Fruit fly (Drosophila melanogaster): Measurements from ENCODE around the gene CG12539.
A peak's percentile ranks its signal among the peaks of the same experiment; 100 is the strongest.

Gene CG12539

DNA sequence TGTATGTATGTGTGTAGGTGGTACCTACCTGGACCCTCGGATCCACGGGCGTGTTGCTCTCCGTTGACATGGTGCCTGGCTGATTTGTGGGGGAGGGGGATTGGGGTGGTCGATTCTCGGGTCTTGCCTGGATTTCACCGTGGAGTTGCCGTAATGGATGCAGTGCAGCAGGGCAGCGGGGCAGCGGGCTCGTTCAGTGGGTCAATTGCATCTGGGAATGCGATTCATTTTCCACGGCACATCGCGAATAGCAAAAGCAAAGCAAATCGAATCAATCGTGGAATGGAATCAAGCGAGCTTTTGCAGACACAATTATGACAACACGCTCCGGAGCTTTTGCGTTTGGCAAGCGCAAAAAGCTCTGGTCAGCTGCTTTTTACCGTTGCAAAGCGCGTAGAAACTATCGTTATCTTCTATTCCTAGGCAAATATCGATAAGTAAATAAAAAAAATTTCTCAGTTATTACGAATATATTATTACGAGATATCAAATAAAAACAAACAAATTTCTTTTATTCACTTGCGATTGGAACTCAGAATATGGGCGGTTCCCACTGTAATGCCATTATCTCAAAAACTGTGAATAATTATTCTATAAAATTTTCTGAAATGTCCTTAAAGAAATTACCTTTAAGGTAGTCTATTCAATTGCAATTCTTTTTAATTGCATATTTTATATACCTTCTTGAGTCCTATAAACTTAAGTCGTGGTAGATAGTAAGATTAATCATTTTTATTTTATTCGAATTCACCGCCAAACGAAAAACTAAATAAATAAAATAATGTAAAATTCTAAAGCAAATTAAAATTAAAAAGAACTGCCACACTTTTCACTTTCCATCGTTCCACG, 12.6 kb downstream of the CG12539 start, which contains the start of gene CG14408:
CG14408 (minus strand) TSS at position 321 of the 849 bp plus-strand sequence.
- TF ChIP-seq CG8319 (GFP tag; optimal IDR thresholded peaks at IDR 0.05): no peak
- TF ChIP-seq CG32006 (GFP tag; optimal IDR thresholded peaks at IDR 0.05): no peak
- peak; percentile 3 for TF ChIP-seq topi (GFP tag; optimal IDR thresholded peaks at IDR 0.05)
- TF ChIP-seq CG34406 (GFP tag; optimal IDR thresholded peaks at IDR 0.05): no peak
- TF ChIP-seq Hr39 (GFP tag; optimal IDR thresholded peaks at IDR 0.05): no peak
- no peak for TF ChIP-seq CG16779 (tag; optimal IDR thresholded peaks at IDR 0.05)
- TF ChIP-seq CG7368 (GFP tag; optimal IDR thresholded peaks at IDR 0.05): no peak
- TF ChIP-seq CG6854 (GFP tag; optimal IDR thresholded peaks at IDR 0.05): no peak
- no peak for TF ChIP-seq vri (GFP tag; optimal IDR thresholded peaks at IDR 0.05)
- TF ChIP-seq CG6792 (GFP tag; optimal IDR thresholded peaks at IDR 0.05): no peak
- TF ChIP-seq fkh (GFP tag; optimal IDR thresholded peaks at IDR 0.05): peak; percentile 6
- TF ChIP-seq Eip78C (GFP tag): peak; percentile 51
- TF ChIP-seq Ets96B (tag; optimal IDR thresholded peaks at IDR 0.05): no peak
- TF ChIP-seq Eip93F (GFP tag; optimal IDR thresholded peaks at IDR 0.05): no peak
- no peak for TF ChIP-seq Lpt (GFP tag; optimal IDR thresholded peaks at IDR 0.05)
- TF ChIP-seq CG9139 (GFP tag; optimal IDR thresholded peaks at IDR 0.05): no peak

DNA sequence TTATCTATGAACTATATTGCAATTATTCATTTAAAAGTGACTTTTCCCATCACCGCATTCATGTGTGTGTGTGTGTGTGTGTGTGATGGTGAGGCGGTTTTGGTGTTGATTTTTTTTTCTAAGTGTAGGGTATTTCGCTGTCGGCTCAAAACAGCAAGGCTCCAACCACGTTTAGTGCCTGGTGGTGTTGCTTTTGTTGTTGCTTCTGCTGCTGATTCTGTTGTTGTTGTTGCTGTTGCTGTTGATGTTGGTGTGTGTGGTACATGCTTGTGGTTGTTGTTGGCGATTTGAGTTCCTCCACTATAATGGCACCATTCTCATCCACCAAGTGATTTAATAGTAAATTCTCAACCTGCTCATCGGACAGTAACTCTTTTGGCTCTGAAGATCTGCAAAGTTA, 16.9 kb downstream of the CG12539 start:
- TF ChIP-seq salr (GFP tag; optimal IDR thresholded peaks at IDR 0.05) (no peak), dac (GFP tag; optimal IDR thresholded peaks at IDR 0.05) (no peak), Hr4 (GFP tag; optimal IDR thresholded peaks at IDR 0.05) (no peak), CG8319 (GFP tag; optimal IDR thresholded peaks at IDR 0.05) (no peak), CG16779 (tag; optimal IDR thresholded peaks at IDR 0.05) (no peak), CG3919 (GFP tag; optimal IDR thresholded peaks at IDR 0.05) (no peak), CG9139 (GFP tag; optimal IDR thresholded peaks at IDR 0.05) (no peak), vri (GFP tag; optimal IDR thresholded peaks at IDR 0.05) (no peak), CG3032 (tag; optimal IDR thresholded peaks at IDR 0.05) (no peak), spab (GFP tag; optimal IDR thresholded peaks at IDR 0.05) (no peak), Sox14 (GFP tag; optimal IDR thresholded peaks at IDR 0.05) (no peak), Eip75B (GFP tag; optimal IDR thresholded peaks at IDR 0.05) (no peak), CG11902 (GFP tag; optimal IDR thresholded peaks at IDR 0.05) (no peak)

DNA sequence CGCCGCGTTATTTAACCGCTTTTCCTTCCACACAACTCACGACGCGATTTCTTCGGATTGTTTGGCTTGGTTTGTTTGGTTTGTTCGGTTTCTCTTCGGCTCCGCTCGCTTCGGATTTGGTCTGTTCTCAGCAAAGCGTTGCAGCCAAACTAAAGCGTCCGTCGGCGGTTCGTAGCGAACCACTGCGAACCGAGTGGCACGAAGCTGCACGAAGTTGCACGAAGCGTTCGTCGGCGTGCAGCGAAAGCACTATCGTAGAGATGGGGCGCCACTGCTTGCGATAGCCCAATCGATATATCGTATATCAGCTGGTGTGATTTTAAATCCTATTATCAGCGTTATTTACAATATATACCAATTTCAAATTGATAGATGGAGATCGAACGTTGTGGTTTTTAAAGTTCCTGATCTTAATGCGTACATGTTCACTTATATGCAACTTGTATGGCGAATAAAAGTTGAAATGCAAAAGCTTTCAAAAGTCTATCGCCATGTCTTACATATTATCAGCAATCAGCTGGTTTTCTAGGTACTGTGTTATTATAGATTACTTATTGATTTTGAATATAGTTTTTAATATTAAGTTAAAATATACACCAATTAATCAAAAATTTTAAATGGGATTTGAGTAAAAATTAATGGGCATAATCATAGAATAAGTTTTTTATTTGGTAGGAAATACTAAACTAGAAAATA, 18.5 kb downstream of the CG12539 start, which contains the start of gene rut:
rut (minus strand) TSS at position 152 of the 696 bp plus-strand sequence.
- TF ChIP-seq Hr4 (GFP tag; optimal IDR thresholded peaks at IDR 0.05) (no peak), Eip75B (GFP tag; optimal IDR thresholded peaks at IDR 0.05) (peak; percentile 16), CG3919 (GFP tag; optimal IDR thresholded peaks at IDR 0.05) (peak; percentile 36), Sox14 (GFP tag; optimal IDR thresholded peaks at IDR 0.05) (no peak), net (GFP tag; optimal IDR thresholded peaks at IDR 0.05) (peak; percentile 10), CG7368 (GFP tag; optimal IDR thresholded peaks at IDR 0.05) (peak; percentile 0), eg (GFP tag; IDR thresholded peaks at IDR 0.05) (peak; percentile 16; the same call in 1 of the 3 replicates), Eip78C (GFP tag) (peak; percentile 47), CG6854 (GFP tag; optimal IDR thresholded peaks at IDR 0.05) (peak; percentile 5), ss (GFP tag; optimal IDR thresholded peaks at IDR 0.05) (peak in 1 of 2 experiments; percentile 7), CG9139 (GFP tag; optimal IDR thresholded peaks at IDR 0.05) (no peak), Ets96B (tag; optimal IDR thresholded peaks at IDR 0.05) (no peak), vri (GFP tag; optimal IDR thresholded peaks at IDR 0.05) (peak; percentile 2), svp (GFP tag) (peak; percentile 67), lz (GFP tag; optimal IDR thresholded peaks at IDR 0.05) (peak; percentile 14), CG6163 (GFP tag; IDR thresholded peaks at IDR 0.05) (peak; percentile 69), fkh (GFP tag; optimal IDR thresholded peaks at IDR 0.05) (peak; percentile 35), CG31627 (GFP tag; optimal IDR thresholded peaks at IDR 0.05) (peak; percentile 18), CG34406 (GFP tag; optimal IDR thresholded peaks at IDR 0.05) (no peak)

DNA sequence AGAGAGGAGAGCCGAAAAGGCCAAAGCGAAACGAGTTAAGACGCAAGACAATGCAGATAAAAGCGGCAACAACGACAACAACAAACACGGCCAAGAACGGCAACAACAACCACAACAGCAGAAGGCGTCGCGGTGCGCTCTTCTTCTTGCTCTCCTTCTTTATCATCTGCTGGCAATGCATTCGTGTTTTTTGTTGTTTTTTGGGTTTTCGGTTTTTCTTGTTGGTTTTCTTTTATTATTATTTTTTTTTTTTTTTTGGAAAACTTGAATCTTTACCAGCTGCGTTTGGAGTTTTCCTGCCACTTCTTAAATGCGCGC, 19.1 kb downstream of the CG12539 start:
- TF ChIP-seq CG6808 (GFP tag; optimal IDR thresholded peaks at IDR 0.05): no peak
- peak; percentile 44 for TF ChIP-seq Eip78C (GFP tag)

Data from whole organism, prepupa.